Worm (Caenorhabditis elegans) whole organism, young adult: Measurements from ENCODE around the gene gei-1.

Source experiments
- F37B4.10 ChIP-seq: fragments of 200-800 bp; sonication (Bioruptor generic); IDR thresholded peaks from 2 replicates; pipeline ENCODE4 v1.3.6; 2022; ENCODE audit warnings: missing genetic modification characterization, missing compliant biosample characterization
- K11D2.4 ChIP-seq: fragments of 200-800 bp; sonication (Bioruptor generic); IDR thresholded peaks from 2 replicates; pipeline ENCODE4 v1.3.6; 2022; ENCODE audit warnings: missing genetic modification reagents, missing genetic modification characterization, missing compliant biosample characterization
- T07F8.4 ChIP-seq: sonication (generic microtip); optimal IDR thresholded peaks from 2 replicates; lab custom pipeline; 2016; ENCODE audit warnings: mild to moderate bottlenecking, missing genetic modification characterization, moderate library complexity, missing compliant biosample characterization
- T26A5.8 ChIP-seq: sonication (generic microtip); optimal IDR thresholded peaks from 2 replicates; lab custom pipeline; 2016; ENCODE audit warnings: missing genetic modification characterization, missing compliant biosample characterization
- Y53G8AR.9 ChIP-seq: fragments of 200-800 bp; sonication (Bioruptor generic); conservative IDR thresholded peaks from 2 replicates; pipeline ENCODE4 v1.3.6; 2022; ENCODE audit warnings: missing genetic modification reagents, missing genetic modification characterization, missing compliant biosample characterization
- Y67H2A.10 ChIP-seq: fragments of 200-800 bp; sonication (Bioruptor generic); conservative IDR thresholded peaks from 2 replicates; pipeline ENCODE4 v1.3.6; 2022; ENCODE audit warnings: missing genetic modification reagents, missing genetic modification characterization, missing compliant biosample characterization
- akir-1 ChIP-seq: fragments of 200-800 bp; sonication (Bioruptor generic); optimal IDR thresholded peaks from 2 replicates; lab custom pipeline; 2018; ENCODE audit warnings: mild to moderate bottlenecking, missing genetic modification characterization, moderate library complexity, missing compliant biosample characterization
- ama-1 ChIP-seq, 3 experiments: fragments of 150-350 bp in 1 of 3; sonication (generic microtip) in 2 of 3; optimal IDR thresholded peaks; 2 replicates each; lab custom pipeline; 2014 to 2018; ENCODE audit warnings: missing biosample characterization in 2 of 3, missing genetic modification characterization in 2 of 3, missing genetic modification reagents in 2 of 3
- atf-7 ChIP-seq: sonication (generic microtip); optimal IDR thresholded peaks from 2 replicates; lab custom pipeline; 2017; ENCODE audit warnings: mild to moderate bottlenecking, missing genetic modification characterization, missing compliant biosample characterization
- attf-5 ChIP-seq: fragments of 200-800 bp; sonication (Bioruptor generic); optimal IDR thresholded peaks from 2 replicates; lab custom pipeline; 2018; ENCODE audit warnings: mild to moderate bottlenecking, missing genetic modification characterization, missing compliant biosample characterization
- attf-6 ChIP-seq: fragments of 200-800 bp; sonication (Bioruptor generic); IDR thresholded peaks from 2 replicates; pipeline ENCODE4 v1.3.6; 2022; ENCODE audit warnings: missing genetic modification reagents, missing genetic modification characterization, missing compliant biosample characterization
- bed-1 ChIP-seq: fragments of 200-800 bp; sonication (Bioruptor generic); IDR thresholded peaks from 2 replicates; pipeline ENCODE4 v1.3.6; 2022; ENCODE audit warnings: missing genetic modification reagents, missing genetic modification characterization, missing compliant biosample characterization
- cebp-2 ChIP-seq: fragments of 200-800 bp; sonication (Bioruptor generic); IDR thresholded peaks from 2 replicates; pipeline ENCODE4 v1.3.6; 2022; ENCODE audit warnings: missing genetic modification characterization, missing compliant biosample characterization
- die-1 ChIP-seq: sonication (generic microtip); optimal IDR thresholded peaks from 2 replicates; lab custom pipeline; 2016; ENCODE audit warnings: missing genotype, mild to moderate bottlenecking, missing genetic modification characterization, missing compliant biosample characterization
- efl-1 ChIP-seq: fragments of 150-350 bp; optimal IDR thresholded peaks from 2 replicates; lab custom pipeline; 2014; ENCODE audit warnings: missing biosample characterization, missing genetic modification reagents, missing genetic modification characterization
- egrh-3 ChIP-seq: fragments of 200-800 bp; sonication (Bioruptor generic); IDR thresholded peaks from 2 replicates; pipeline ENCODE4 v1.3.6; 2022; ENCODE audit warnings: missing genetic modification reagents, missing genetic modification characterization, missing compliant biosample characterization
- ekl-4 ChIP-seq: fragments of 200-800 bp; sonication (Bioruptor generic); IDR thresholded peaks from 2 replicates; pipeline ENCODE4 v1.3.6; 2022; ENCODE audit warnings: missing genetic modification reagents, missing genetic modification characterization, missing compliant biosample characterization
- ets-4 ChIP-seq: fragments of 200-800 bp; sonication (Bioruptor generic); optimal IDR thresholded peaks from 2 replicates; lab custom pipeline; 2018; ENCODE audit warnings: mild to moderate bottlenecking, missing genetic modification characterization, missing compliant biosample characterization
- hrde-1 ChIP-seq: sonication (generic microtip); optimal IDR thresholded peaks from 2 replicates; lab custom pipeline; 2016; ENCODE audit warnings: missing genetic modification characterization, mild to moderate bottlenecking, missing compliant biosample characterization, moderate library complexity, missing genotype, missing genetic modification reagents, borderline replicate concordance
- let-526 ChIP-seq: fragments of 200-800 bp; sonication (Bioruptor generic); IDR thresholded peaks from 2 replicates; pipeline ENCODE4 v1.3.6; 2022; ENCODE audit warnings: missing genetic modification reagents, missing genetic modification characterization, missing compliant biosample characterization
- let-607 ChIP-seq, 2 experiments: fragments of 200-800 bp in 1 of 2; sonication (Bioruptor generic) in 1 of 2; sonication (generic microtip) in 1 of 2; optimal IDR thresholded peaks; 2 replicates each; lab custom pipeline; 2016 to 2018; ENCODE audit warnings: mild to moderate bottlenecking in 2 of 2, missing compliant biosample characterization in 2 of 2, missing genetic modification characterization in 2 of 2, moderate library complexity in 2 of 2, missing genotype in 1 of 2
- lin-26 ChIP-seq: fragments of 200-800 bp; sonication (Bioruptor generic); IDR thresholded peaks from 2 replicates; pipeline ENCODE4 v1.3.6; 2022; ENCODE audit warnings: missing genetic modification reagents, missing genetic modification characterization, missing compliant biosample characterization
- madf-10 ChIP-seq: sonication (generic microtip); optimal IDR thresholded peaks from 2 replicates; lab custom pipeline; 2016; ENCODE audit warnings: mild to moderate bottlenecking, missing genetic modification characterization, missing compliant biosample characterization
- nfyb-1 ChIP-seq: fragments of 200-800 bp; sonication (Bioruptor generic); IDR thresholded peaks from 2 replicates; pipeline ENCODE4 v1.3.6; 2022; ENCODE audit warnings: missing genetic modification reagents, missing genetic modification characterization, missing compliant biosample characterization
- nhr-120 ChIP-seq: fragments of 200-800 bp; sonication (Bioruptor generic); IDR thresholded peaks from 2 replicates; pipeline ENCODE4 v1.3.6; 2022; ENCODE audit warnings: missing genetic modification characterization, missing compliant biosample characterization
- nhr-27 ChIP-seq: fragments of 200-800 bp; sonication (Bioruptor generic); optimal IDR thresholded peaks from 2 replicates; lab custom pipeline; 2018; ENCODE audit warnings: mild to moderate bottlenecking, missing genetic modification characterization, moderate library complexity, missing compliant biosample characterization
- rcor-1 ChIP-seq: fragments of 200-800 bp; sonication (Bioruptor generic); IDR thresholded peaks from 2 replicates; pipeline ENCODE4 v1.3.6; 2022; ENCODE audit warnings: missing genetic modification reagents, missing genetic modification characterization, missing compliant biosample characterization
- rec-8 ChIP-seq, 2 experiments: sonication (generic microtip); optimal IDR thresholded peaks; 2 replicates each; lab custom pipeline; 2016; ENCODE audit warnings: mild to moderate bottlenecking in 2 of 2, missing genetic modification characterization in 2 of 2, missing genetic modification reagents in 2 of 2, missing genotype in 2 of 2, missing biosample characterization in 1 of 2, missing compliant biosample characterization in 1 of 2, moderate library complexity in 1 of 2
- rpc-1 ChIP-seq, 2 experiments: fragments of 150-350 bp in 1 of 2; sonication (generic microtip) in 1 of 2; optimal IDR thresholded peaks; 2 replicates each; lab custom pipeline; 2014 to 2018; ENCODE audit warnings: missing biosample characterization in 1 of 2, missing genetic modification characterization in 1 of 2, missing genetic modification reagents in 1 of 2, missing genotype in 1 of 2
- snpc-1.3 ChIP-seq: sonication (generic microtip); optimal IDR thresholded peaks from 2 replicates; lab custom pipeline; 2017; ENCODE audit warnings: missing genetic modification characterization, mild to moderate bottlenecking, missing compliant biosample characterization, antibody characterized with exemption, moderate library complexity, missing genotype, missing genetic modification reagents; ENCODE audit not compliant: insufficient read depth
- somi-1 ChIP-seq: fragments of 200-800 bp; sonication (Bioruptor generic); optimal IDR thresholded peaks from 2 replicates; lab custom pipeline; 2018; ENCODE audit warnings: mild to moderate bottlenecking, missing genetic modification characterization, missing compliant biosample characterization
- sptf-2 ChIP-seq: fragments of 200-800 bp; sonication (Bioruptor generic); optimal IDR thresholded peaks from 2 replicates; lab custom pipeline; 2018; ENCODE audit warnings: mild to moderate bottlenecking, missing genetic modification characterization, missing compliant biosample characterization
- unc-130 ChIP-seq: sonication (generic microtip); optimal IDR thresholded peaks from 2 replicates; lab custom pipeline; 2016; ENCODE audit warnings: missing genetic modification reagents, missing genetic modification characterization, missing compliant biosample characterization
- zfh-2 ChIP-seq: fragments of 200-800 bp; sonication (Bioruptor generic); conservative IDR thresholded peaks from 2 replicates; pipeline ENCODE4 v1.3.6; 2022; ENCODE audit warnings: missing genetic modification reagents, missing genetic modification characterization, missing compliant biosample characterization
- ztf-22 ChIP-seq: fragments of 200-800 bp; sonication (Bioruptor generic); optimal IDR thresholded peaks from 2 replicates; lab custom pipeline; 2018; ENCODE audit warnings: mild to moderate bottlenecking, missing genetic modification characterization, moderate library complexity, missing compliant biosample characterization

Gene gei-1

DNA sequence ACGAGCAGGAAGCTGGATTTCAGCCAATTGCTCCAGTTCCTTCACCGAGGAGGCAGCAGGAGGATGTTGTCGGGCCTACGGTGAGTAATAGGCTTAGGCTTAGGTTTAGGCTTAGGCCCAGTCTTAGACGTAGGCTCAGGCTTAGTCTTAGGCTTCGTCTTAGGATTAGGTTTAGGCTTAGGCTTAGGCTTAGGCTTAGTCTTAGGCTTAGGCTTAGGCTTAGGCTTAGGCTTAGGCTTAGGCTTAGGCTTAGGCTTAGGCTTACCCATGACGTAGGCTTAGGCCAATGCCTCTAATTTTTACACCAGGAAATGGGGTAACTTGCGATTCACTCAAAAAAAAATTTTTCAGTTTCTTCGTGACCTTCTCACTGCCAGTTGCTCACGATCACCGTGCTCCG, 2.0 kb downstream of the gei-1 start:
- no peak for TF ChIP-seq akir-1
- no peak for TF ChIP-seq ets-4
- TF ChIP-seq rcor-1 (GFP tag; lab: Robert Waterston, UW) = peak; percentile 41; the same call in 1 of the 2 replicates
- TF ChIP-seq cebp-2 (GFP tag; lab: Robert Waterston, UW) = no peak
- TF ChIP-seq, all 124 proteins: peak for 1

DNA sequence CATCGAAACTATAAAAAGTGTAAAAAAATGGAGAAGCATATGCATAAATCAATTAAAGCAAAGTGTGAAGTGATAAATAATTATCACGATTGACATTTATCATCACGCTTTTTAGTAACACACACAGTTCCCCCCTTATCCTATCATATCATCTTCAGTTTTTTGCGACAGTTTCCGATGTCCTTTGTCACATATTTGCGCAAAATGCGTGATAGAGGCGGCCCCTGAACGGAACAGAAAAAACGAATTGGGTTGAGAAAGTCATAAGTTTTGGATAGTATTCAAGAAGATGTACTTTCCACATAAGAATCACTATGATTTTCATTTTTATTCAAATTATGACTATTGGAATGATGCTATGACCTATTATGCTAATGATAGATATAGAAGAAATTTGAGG, 4.4 kb downstream of the gei-1 start:
- no peak for TF ChIP-seq rec-8 (tag; optimal IDR thresholded peaks at IDR 0.05; lab: Kevin White, UChicago)
- TF ChIP-seq sptf-2 (GFP tag; lab: Kevin White, UChicago) = no peak
- no peak for TF ChIP-seq die-1 (tag; lab: Kevin White, UChicago)
- no peak for TF ChIP-seq let-526 (GFP tag; lab: Robert Waterston, UW)
- no peak for TF ChIP-seq ets-4
- no peak for TF ChIP-seq hrde-1 (tag; lab: Kevin White, UChicago)
- no peak for TF ChIP-seq K11D2.4
- no peak for TF ChIP-seq unc-130 (GFP tag; lab: Kevin White, UChicago)
- TF ChIP-seq ztf-22 = no peak
- TF ChIP-seq attf-6 (GFP tag; lab: Robert Waterston, UW) = no peak
- no peak for TF ChIP-seq ekl-4 (GFP tag; lab: Robert Waterston, UW)
- TF ChIP-seq attf-5 (GFP tag; lab: Kevin White, UChicago) = no peak
- no peak for TF ChIP-seq efl-1 (GFP tag; lab: Kevin White, UChicago)
- TF ChIP-seq madf-10 (tag; lab: Kevin White, UChicago) = no peak
- TF ChIP-seq rpc-1 (optimal IDR thresholded peaks at IDR 0.05; lab: Kevin White, UChicago) = no peak
- TF ChIP-seq rpc-1 (tag; optimal IDR thresholded peaks at IDR 0.05; lab: Kevin White, UChicago) = no peak

ce11 chrIII:3351091-3351490, 6.4 kb downstream of the gei-1 start:
- no peak for TF ChIP-seq T26A5.8 (tag; lab: Kevin White, UChicago)
- TF ChIP-seq somi-1 (GFP tag; lab: Kevin White, UChicago) = no peak
- no peak for TF ChIP-seq F37B4.10 (GFP tag; lab: Robert Waterston, UW)
- no peak for TF ChIP-seq egrh-3 (GFP tag; lab: Robert Waterston, UW)
- no peak for TF ChIP-seq zfh-2

ce11 chrIII:3351672-3352071, 7.0 kb downstream of the gei-1 start:
- TF ChIP-seq T07F8.4 (tag; lab: Kevin White, UChicago) (no peak), atf-7 (tag; lab: Kevin White, UChicago) (no peak), nfyb-1 (GFP tag; lab: Robert Waterston, UW) (no peak), lin-26 (GFP tag; lab: Robert Waterston, UW) (no peak), ama-1 (optimal IDR thresholded peaks at IDR 0.05; lab: Kevin White, UChicago) (no peak), ama-1 (GFP tag; optimal IDR thresholded peaks at IDR 0.05; lab: Kevin White, UChicago) (no peak), somi-1 (GFP tag; lab: Kevin White, UChicago) (no peak), Y67H2A.10 (GFP tag; lab: Robert Waterston, UW) (no peak), nhr-27 (tag; lab: Kevin White, UChicago) (no peak), bed-1 (GFP tag; lab: Robert Waterston, UW) (no peak), let-607 (tag; optimal IDR thresholded peaks at IDR 0.05; lab: Kevin White, UChicago) (no peak), cebp-2 (GFP tag; lab: Robert Waterston, UW) (no peak), snpc-1.3 (tag; lab: Kevin White, UChicago) (no peak), nhr-120 (no peak), Y53G8AR.9 (GFP tag; lab: Robert Waterston, UW) (no peak)
